Worm (Caenorhabditis elegans): ENCODE measurements around the gene Y24D9B.1.

ce11 chrIV:4347578-4348003 lies 30.4 kb downstream of the Y24D9B.1 start:
- TF ChIP-seq ama-1 (optimal IDR thresholded peaks at IDR 0.05) (no peak), ceh-63 (GFP tag; optimal IDR thresholded peaks at IDR 0.05) (no peak), nhr-76 (tag; optimal IDR thresholded peaks at IDR 0.05) (no peak), sox-4 (tag; optimal IDR thresholded peaks at IDR 0.05) (no peak), egl-13 (tag; optimal IDR thresholded peaks at IDR 0.05) (no peak), lin-39 (tag; optimal IDR thresholded peaks at IDR 0.05) (no peak), lin-13 (GFP tag; optimal IDR thresholded peaks at IDR 0.05) (no peak), zip-4 (GFP tag; optimal IDR thresholded peaks at IDR 0.05) (no peak), ets-5 (GFP tag; IDR thresholded peaks at IDR 0.05) (no peak)

Data from whole organism, L1 larva.